Worm (Caenorhabditis elegans) whole organism, L4 larva: ENCODE results near the gene rde-4.

ENCODE experiments used
- F37D6.2 ChIP-seq: sonication (generic microtip); optimal IDR thresholded peaks from 2 replicates; lab custom pipeline; 2016; ENCODE audit warnings: mild to moderate bottlenecking, missing genetic modification characterization, missing compliant biosample characterization
- F49E8.2 ChIP-seq: sonication (generic microtip); optimal IDR thresholded peaks from 2 replicates; lab custom pipeline; 2016; ENCODE audit warnings: missing compliant biosample characterization, mild to moderate bottlenecking, missing genetic modification characterization, borderline replicate concordance
- Y75B8A.6 ChIP-seq: fragments of 200-800 bp; sonication (Bioruptor generic); IDR thresholded peaks from 2 replicates; pipeline ENCODE4 v1.3.6; 2022; ENCODE audit warnings: missing genetic modification reagents, missing genetic modification characterization, missing compliant biosample characterization
- aha-1 ChIP-seq: fragments of 150-350 bp; peaks from one replicate; lab custom pipeline; 2014; ENCODE audit warnings: missing biosample characterization, missing genetic modification characterization
- ama-1 ChIP-seq: fragments of 150-350 bp; optimal IDR thresholded peaks from 2 replicates; lab custom pipeline; 2014; ENCODE audit warnings: inconsistent platforms, mixed read lengths
- ceh-20 ChIP-seq: fragments of 200-800 bp; sonication (Bioruptor generic); IDR thresholded peaks from 2 replicates; pipeline ENCODE4 v1.3.6; 2022; ENCODE audit warnings: missing genetic modification reagents, missing genetic modification characterization, missing compliant biosample characterization
- ceh-44 ChIP-seq: fragments of 200-800 bp; sonication (Bioruptor generic); IDR thresholded peaks from 2 replicates; pipeline ENCODE4 v1.3.6; 2022; ENCODE audit warnings: missing genetic modification reagents, missing genetic modification characterization, missing compliant biosample characterization
- cey-2 ChIP-seq: sonication (generic microtip); optimal IDR thresholded peaks from 3 replicates; lab custom pipeline; 2017; ENCODE audit warnings: missing genetic modification characterization, mild to moderate bottlenecking, missing compliant biosample characterization, antibody characterized with exemption, borderline replicate concordance; ENCODE audit not compliant: insufficient read depth
- daf-16 ChIP-seq, 3 experiments: sonication (generic microtip); optimal IDR thresholded peaks; 2 replicates each; lab custom pipeline; 2016 to 2017; ENCODE audit warnings: missing genetic modification characterization in 3 of 3, missing genetic modification reagents in 3 of 3, mild to moderate bottlenecking in 2 of 3, missing compliant biosample characterization in 2 of 3, missing biosample characterization in 1 of 3, moderate library complexity in 1 of 3
- daf-8 ChIP-seq: fragments of 200-800 bp; sonication (Bioruptor generic); IDR thresholded peaks from 2 replicates; pipeline ENCODE4 v1.3.6; 2022; ENCODE audit warnings: missing genetic modification characterization, missing compliant biosample characterization
- dmd-9 ChIP-seq: fragments of 200-800 bp; sonication (Bioruptor generic); IDR thresholded peaks from 2 replicates; pipeline ENCODE4 v1.3.6; 2022; ENCODE audit warnings: missing genetic modification reagents, missing genetic modification characterization, missing compliant biosample characterization
- egl-27 ChIP-seq: sonication (generic microtip); optimal IDR thresholded peaks from 3 replicates; lab custom pipeline; 2017; ENCODE audit warnings: missing biosample characterization, missing genetic modification reagents, missing genetic modification characterization
- fkh-10 ChIP-seq: fragments of 150-350 bp; optimal IDR thresholded peaks from 2 replicates; lab custom pipeline; 2014; ENCODE audit warnings: missing biosample characterization, missing genetic modification reagents, missing genetic modification characterization
- hlh-11 ChIP-seq: fragments of 200-800 bp; sonication (Bioruptor generic); optimal IDR thresholded peaks from 2 replicates; lab custom pipeline; 2018; ENCODE audit warnings: mild to moderate bottlenecking, missing genetic modification characterization, missing compliant biosample characterization
- hmg-1.1 ChIP-seq: fragments of 200-800 bp; sonication (Bioruptor generic); IDR thresholded peaks from 2 replicates; pipeline ENCODE4 v1.3.6; 2022; ENCODE audit warnings: missing genetic modification reagents, missing genetic modification characterization, missing compliant biosample characterization
- jun-1 ChIP-seq: fragments of 150-350 bp; optimal IDR thresholded peaks from 2 replicates; lab custom pipeline; 2014; ENCODE audit warnings: missing biosample characterization, missing genetic modification reagents, missing genetic modification characterization
- lin-38 ChIP-seq: fragments of 200-800 bp; sonication (Bioruptor generic); IDR thresholded peaks from 2 replicates; pipeline ENCODE4 v1.3.6; 2022; ENCODE audit warnings: missing genetic modification reagents, missing genetic modification characterization, missing compliant biosample characterization
- lsy-2 ChIP-seq, 2 experiments: fragments of 150-350 bp in 1 of 2; sonication (generic microtip) in 1 of 2; optimal IDR thresholded peaks; 2 replicates each; lab custom pipeline; 2014 to 2017; ENCODE audit warnings: missing biosample characterization in 2 of 2, missing genetic modification characterization in 2 of 2
- madf-5 ChIP-seq, 2 experiments: fragments of 200-800 bp; sonication (Bioruptor generic); IDR thresholded peaks; 2 replicates each; pipeline ENCODE4 v1.3.6; 2022; ENCODE audit warnings: missing compliant biosample characterization in 2 of 2, missing genetic modification characterization in 2 of 2
- mep-1 ChIP-seq: fragments of 150-350 bp; sonication (generic microtip); optimal IDR thresholded peaks from 3 replicates; lab custom pipeline; 2014; ENCODE audit warnings: missing biosample characterization, missing genetic modification characterization
- nhr-102 ChIP-seq: sonication (generic microtip); optimal IDR thresholded peaks from 2 replicates; lab custom pipeline; 2016; ENCODE audit warnings: mild to moderate bottlenecking, missing genetic modification characterization, moderate library complexity, missing compliant biosample characterization
- nhr-11 ChIP-seq: fragments of 150-350 bp; optimal IDR thresholded peaks from 2 replicates; lab custom pipeline; 2014; ENCODE audit warnings: missing biosample characterization, missing genetic modification characterization
- nhr-48 ChIP-seq: sonication (generic microtip); optimal IDR thresholded peaks from 2 replicates; lab custom pipeline; 2016; ENCODE audit warnings: mild to moderate bottlenecking, missing genetic modification characterization, missing compliant biosample characterization
- sdz-12 ChIP-seq: fragments of 200-800 bp; sonication (Bioruptor generic); optimal IDR thresholded peaks from 2 replicates; lab custom pipeline; 2018; ENCODE audit warnings: mild to moderate bottlenecking, missing genetic modification characterization, missing compliant biosample characterization
- tag-97 ChIP-seq: fragments of 200-800 bp; sonication (Bioruptor generic); IDR thresholded peaks from 2 replicates; pipeline ENCODE4 v1.3.6; 2022; ENCODE audit warnings: missing genetic modification characterization, missing compliant biosample characterization
- unc-62 ChIP-seq, 3 experiments: fragments of 150-350 bp in 1 of 3; sonication (generic microtip); optimal IDR thresholded peaks in 2 of 3; peaks in 1 of 3; 1 replicate in 1 of 3; 2 replicates in 2 of 3; lab custom pipeline; 2014 to 2017; ENCODE audit warnings: missing biosample characterization in 3 of 3, missing genetic modification characterization in 3 of 3, missing genetic modification reagents in 3 of 3, missing genotype in 1 of 3
- zag-1 ChIP-seq: fragments of 150-350 bp; optimal IDR thresholded peaks from 2 replicates; lab custom pipeline; 2014; ENCODE audit warnings: missing biosample characterization, missing genetic modification characterization
- zfp-3 ChIP-seq: fragments of 200-800 bp; sonication (Bioruptor generic); conservative IDR thresholded peaks from 2 replicates; pipeline ENCODE4 v1.3.6; 2022; ENCODE audit warnings: missing genetic modification reagents, missing genetic modification characterization, missing compliant biosample characterization
- ztf-11 ChIP-seq: fragments of 150-350 bp; optimal IDR thresholded peaks from 2 replicates; lab custom pipeline; 2014; ENCODE audit warnings: missing biosample characterization, missing genetic modification characterization
- ztf-7 ChIP-seq: fragments of 150-350 bp; optimal IDR thresholded peaks from 2 replicates; lab custom pipeline; 2014; ENCODE audit warnings: missing biosample characterization, missing genetic modification characterization

The rde-4 gene

ce11 chrIII:10194569-10194968, 23.9 kb downstream of the rde-4 start:
- no peak for TF ChIP-seq madf-5 (GFP tag; IDR thresholded peaks at IDR 0.05; lab: Robert Waterston, UW)
- TF ChIP-seq dmd-9, result no peak
- no peak for TF ChIP-seq lin-38 (GFP tag; lab: Robert Waterston, UW)
- TF ChIP-seq nhr-102 (tag; lab: Kevin White, UChicago), result no peak
- no peak for TF ChIP-seq Y75B8A.6 (GFP tag; lab: Robert Waterston, UW)
- no peak for TF ChIP-seq daf-8
- TF ChIP-seq jun-1 (tag; lab: Kevin White, UChicago), result no peak
- no peak for TF ChIP-seq nhr-48 (tag; lab: Kevin White, UChicago)
- no peak for TF ChIP-seq F49E8.2 (tag; lab: Kevin White, UChicago)
- no peak for TF ChIP-seq zfp-3 (GFP tag; lab: Robert Waterston, UW)
- TF ChIP-seq sdz-12 (GFP tag; lab: Kevin White, UChicago), result no peak
- TF ChIP-seq nhr-11 (tag; lab: Kevin White, UChicago), result no peak

DNA sequence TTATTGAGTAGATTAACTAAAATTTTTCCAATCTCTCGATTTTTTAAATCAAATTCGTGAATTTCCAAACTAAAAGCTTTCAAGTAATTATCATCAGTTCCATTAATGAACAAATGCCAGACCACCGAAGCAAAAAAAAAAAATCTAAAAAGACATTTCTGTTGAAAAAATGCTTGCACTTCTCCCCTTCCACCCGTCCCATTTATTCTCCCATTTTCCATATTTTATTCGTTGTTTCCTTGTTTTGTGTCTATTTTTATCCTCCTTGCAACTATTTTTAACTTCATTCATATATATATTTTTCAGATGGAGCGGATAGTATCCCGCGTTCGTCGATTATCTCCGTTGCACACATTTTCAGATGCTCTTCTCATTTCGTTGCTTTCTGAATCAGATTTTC, 29.5 kb downstream of the rde-4 start, which contains the start of gene epac-1:
Gene epac-1 (plus strand): TSS at position 301 of the 400 bp plus-strand sequence.
- TF ChIP-seq hlh-11 (tag; lab: Kevin White, UChicago) (no peak), zag-1 (no peak)

DNA sequence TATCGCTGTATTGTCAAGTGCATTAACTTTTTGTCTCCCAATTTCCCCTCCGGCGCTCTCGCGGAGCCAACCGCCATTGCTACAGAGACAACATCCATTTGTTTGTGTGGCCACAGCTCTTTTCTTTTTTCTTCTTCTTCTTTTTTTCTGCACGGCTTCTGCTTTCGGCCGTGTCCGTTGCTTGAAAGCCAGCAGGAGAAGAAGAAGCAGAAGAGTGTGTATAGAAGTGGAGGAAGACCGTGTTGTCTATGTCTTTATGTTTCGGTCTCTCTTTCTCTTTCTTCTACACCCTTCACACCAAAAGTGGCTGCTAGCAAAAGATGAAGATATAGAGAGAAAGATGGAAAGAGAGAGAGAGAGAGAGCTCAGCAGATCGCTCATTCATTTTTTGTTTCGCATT, 30.6 kb downstream of the rde-4 start:
- TF ChIP-seq lsy-2 (tag; optimal IDR thresholded peaks at IDR 0.05; lab: Kevin White, UChicago) (peak in 1 of 2 experiments; percentile 8), hmg-1.1 (peak; percentile 66), F37D6.2 (no peak), aha-1 (peak; percentile 43), fkh-10 (GFP tag; lab: Kevin White, UChicago) (peak; percentile 75), ama-1 (lab: Kevin White, UChicago) (no peak)

DNA sequence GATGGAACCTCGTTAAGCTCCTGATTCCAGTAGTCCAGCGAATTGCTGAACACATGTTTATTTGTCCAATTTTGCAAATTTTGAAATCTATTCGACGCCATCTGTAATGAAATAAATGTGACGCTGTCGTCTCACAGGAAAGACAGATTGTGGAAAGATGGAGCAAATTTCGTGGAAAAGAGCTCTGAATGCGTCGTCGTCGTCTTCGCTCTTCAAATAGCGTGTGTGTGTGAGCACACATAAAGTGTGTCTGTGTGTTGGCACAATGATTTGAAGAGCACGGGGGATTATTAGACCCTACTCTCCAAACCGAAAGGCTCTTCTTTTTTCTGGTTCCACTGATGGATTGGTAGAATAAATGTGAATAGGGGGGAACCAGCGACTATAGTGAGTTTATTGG, 32.3 kb downstream of the rde-4 start, which contains the start of gene unc-47:
Gene unc-47 (minus strand): TSS at position 101 of the 400 bp plus-strand sequence.
- TF ChIP-seq ceh-20 (GFP tag; lab: Robert Waterston, UW) (no peak), tag-97 (no peak), unc-62 (GFP tag; optimal IDR thresholded peaks at IDR 0.05 in 1 of 2; lab: Kevin White, UChicago) (peak in 1 of 2 experiments; percentile 49), unc-62 (tag; optimal IDR thresholded peaks at IDR 0.05; lab: Kevin White, UChicago) (no peak)
- TF ChIP-seq, all 104 proteins: peak for 1

- TF ChIP-seq unc-62 (GFP tag; optimal IDR thresholded peaks at IDR 0.05 in 1 of 2; lab: Kevin White, UChicago) (peak in 1 of 2 experiments; percentile 90), unc-62 (tag; optimal IDR thresholded peaks at IDR 0.05; lab: Kevin White, UChicago) (no peak), ztf-11 (no peak)
Observed at ce11 chrIII:10181868-10182267, 36.6 kb downstream of the rde-4 start.

DNA sequence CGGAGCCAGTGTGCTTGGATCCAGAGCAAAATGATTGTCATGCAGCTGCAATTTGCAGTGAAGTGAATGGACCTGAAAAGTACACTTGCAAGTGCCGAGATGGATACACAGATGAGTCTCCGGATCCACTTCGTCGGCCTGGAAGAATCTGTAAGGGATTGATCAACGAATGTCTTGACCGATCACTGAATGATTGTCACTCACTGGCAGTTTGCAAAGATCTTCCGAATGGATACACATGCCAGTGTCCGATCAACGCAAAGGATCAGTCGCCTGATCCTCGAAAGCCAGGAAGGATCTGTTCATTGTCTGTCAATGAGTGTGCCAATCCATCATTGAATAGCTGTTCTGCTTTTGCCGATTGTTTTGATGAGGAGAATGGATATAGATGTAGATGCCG, 39.0 kb downstream of the rde-4 start:
- TF ChIP-seq egl-27 (tag; lab: Kevin White, UChicago) (no peak), unc-62 (GFP tag; optimal IDR thresholded peaks at IDR 0.05 in 1 of 2; lab: Kevin White, UChicago) (peak in 1 of 2 experiments; percentile 97), unc-62 (tag; optimal IDR thresholded peaks at IDR 0.05; lab: Kevin White, UChicago) (no peak)

DNA sequence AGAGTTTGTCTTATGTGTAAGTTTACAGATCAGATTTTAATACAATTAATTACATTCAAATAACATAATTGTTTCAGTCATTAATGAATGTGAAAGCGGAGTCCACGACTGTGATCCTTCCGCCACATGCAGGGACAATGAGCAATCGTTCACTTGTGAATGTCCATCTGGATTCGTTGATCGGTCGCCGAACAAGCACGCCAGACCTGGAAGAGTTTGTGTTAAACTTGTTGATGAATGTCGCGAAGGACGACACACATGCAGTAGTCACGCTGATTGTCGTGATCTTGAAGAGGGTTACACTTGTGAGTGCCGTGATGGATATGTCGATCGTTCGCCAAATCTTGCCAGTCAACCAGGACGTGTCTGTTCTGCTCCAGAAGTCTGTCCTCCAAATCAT, 39.9 kb downstream of the rde-4 start:
- TF ChIP-seq ceh-44 (GFP tag; lab: Robert Waterston, UW) (no peak), mep-1 (tag; lab: Kevin White, UChicago) (no peak), lin-38 (GFP tag; lab: Robert Waterston, UW) (no peak), ztf-7 (no peak), daf-16 (GFP tag; optimal IDR thresholded peaks at IDR 0.05; lab: Kevin White, UChicago) (no peak), daf-16 (tag; optimal IDR thresholded peaks at IDR 0.05; lab: Kevin White, UChicago) (no peak), nhr-11 (tag; lab: Kevin White, UChicago) (no peak), aha-1 (peak; percentile 95), unc-62 (GFP tag; optimal IDR thresholded peaks at IDR 0.05 in 1 of 2; lab: Kevin White, UChicago) (peak in 1 of 2 experiments; percentile 19), unc-62 (tag; optimal IDR thresholded peaks at IDR 0.05; lab: Kevin White, UChicago) (no peak), cey-2 (tag; lab: Kevin White, UChicago) (no peak)
